Fruit fly (Drosophila melanogaster) whole organism, adult: Measurements from ENCODE around the gene rtv.

Source experiments
- CG11617 ChIP-seq: fragments of 200-800 bp; sonication (Bioruptor generic); optimal IDR thresholded peaks from 2 replicates; lab custom pipeline; 2017; ENCODE audit warnings: mild to moderate bottlenecking, missing biosample characterization, missing genetic modification reagents, missing genetic modification characterization
- CG12768 ChIP-seq: fragments of 200-800 bp; sonication (Bioruptor generic); optimal IDR thresholded peaks from 2 replicates; lab custom pipeline; 2017; ENCODE audit warnings: missing biosample characterization, missing genetic modification characterization, mild to moderate bottlenecking, moderate library complexity, missing genetic modification reagents
- CG14711 ChIP-seq: fragments of 200-800 bp; sonication (Bioruptor generic); optimal IDR thresholded peaks from 2 replicates; lab custom pipeline; 2018; ENCODE audit warnings: missing biosample characterization, mild to moderate bottlenecking, missing genetic modification characterization, moderate library complexity
- CG1620 ChIP-seq: fragments of 200-800 bp; sonication (Bioruptor generic); optimal IDR thresholded peaks from 2 replicates; lab custom pipeline; 2016; ENCODE audit warnings: missing biosample characterization, missing genetic modification characterization
- CG33017 ChIP-seq: fragments of 200-800 bp; sonication (Bioruptor generic); optimal IDR thresholded peaks from 2 replicates; lab custom pipeline; 2018; ENCODE audit warnings: missing biosample characterization, mild to moderate bottlenecking, missing genetic modification characterization, moderate library complexity
- CG5204 ChIP-seq: fragments of 200-800 bp; sonication (Bioruptor generic); optimal IDR thresholded peaks from 2 replicates; lab custom pipeline; 2016; ENCODE audit warnings: missing biosample characterization, missing genetic modification characterization
- CG7045 ChIP-seq: fragments of 200-800 bp; sonication (Bioruptor generic); optimal IDR thresholded peaks from 2 replicates; lab custom pipeline; 2017; ENCODE audit warnings: missing biosample characterization, mild to moderate bottlenecking, missing genetic modification characterization
- CG7101 ChIP-seq: fragments of 200-800 bp; sonication (Bioruptor generic); optimal IDR thresholded peaks from 2 replicates; lab custom pipeline; 2018; ENCODE audit warnings: missing biosample characterization, mild to moderate bottlenecking, missing genetic modification characterization, moderate library complexity
- Clk ChIP-seq: fragments of 200-800 bp; sonication (Bioruptor generic); optimal IDR thresholded peaks from 2 replicates; lab custom pipeline; 2017; ENCODE audit warnings: missing biosample characterization, missing genetic modification characterization
- Crg-1 ChIP-seq: fragments of 200-800 bp; sonication (Bioruptor generic); optimal IDR thresholded peaks from 2 replicates; lab custom pipeline; 2016; ENCODE audit warnings: missing biosample characterization, missing genetic modification characterization
- Hr96 ChIP-seq: fragments of 200-800 bp; sonication (Bioruptor generic); optimal IDR thresholded peaks from 2 replicates; lab custom pipeline; 2016; ENCODE audit warnings: missing biosample characterization, missing genetic modification characterization
- Mnt ChIP-seq: fragments of 200-800 bp; sonication (Bioruptor generic); optimal IDR thresholded peaks from 2 replicates; lab custom pipeline; 2016; ENCODE audit warnings: missing biosample characterization, mild to moderate bottlenecking, missing genetic modification characterization
- bab1 ChIP-seq: fragments of 200-800 bp; sonication (Bioruptor generic); optimal IDR thresholded peaks from 3 replicates; lab custom pipeline; 2019; ENCODE audit warnings: missing biosample characterization, mild to moderate bottlenecking, missing genetic modification characterization, moderate library complexity
- cic ChIP-seq: fragments of 200-800 bp; sonication (Bioruptor generic); optimal IDR thresholded peaks from 2 replicates; lab custom pipeline; 2017; ENCODE audit warnings: missing biosample characterization, mild to moderate bottlenecking, missing genetic modification characterization, moderate library complexity
- cnc ChIP-seq, 2 experiments: fragments of >200 bp; optimal IDR thresholded peaks; 2 replicates each; lab custom pipeline; 2017
- kay ChIP-seq: fragments of 200-800 bp; sonication (Bioruptor generic); peaks from one replicate; lab custom pipeline; 2016; ENCODE audit warnings: missing biosample characterization, missing genetic modification characterization, borderline replicate concordance
- ovo ChIP-seq: fragments of 200-800 bp; sonication (Bioruptor generic); optimal IDR thresholded peaks from 2 replicates; lab custom pipeline; 2016; ENCODE audit warnings: missing biosample characterization, missing genetic modification characterization
- pad ChIP-seq: fragments of 200-800 bp; sonication (Bioruptor generic); optimal IDR thresholded peaks from 3 replicates; lab custom pipeline; 2017; ENCODE audit warnings: missing biosample characterization, missing genetic modification characterization, mild to moderate bottlenecking, moderate library complexity, missing genetic modification reagents
- tj ChIP-seq: fragments of 200-800 bp; sonication (Bioruptor generic); optimal IDR thresholded peaks from 3 replicates; lab custom pipeline; 2017; ENCODE audit warnings: missing biosample characterization, mild to moderate bottlenecking, missing genetic modification characterization, moderate library complexity
- toe ChIP-seq: fragments of 200-800 bp; sonication (Bioruptor generic); optimal IDR thresholded peaks from 2 replicates; lab custom pipeline; 2016; ENCODE audit warnings: missing biosample characterization, missing genetic modification characterization

rtv gene

DNA sequence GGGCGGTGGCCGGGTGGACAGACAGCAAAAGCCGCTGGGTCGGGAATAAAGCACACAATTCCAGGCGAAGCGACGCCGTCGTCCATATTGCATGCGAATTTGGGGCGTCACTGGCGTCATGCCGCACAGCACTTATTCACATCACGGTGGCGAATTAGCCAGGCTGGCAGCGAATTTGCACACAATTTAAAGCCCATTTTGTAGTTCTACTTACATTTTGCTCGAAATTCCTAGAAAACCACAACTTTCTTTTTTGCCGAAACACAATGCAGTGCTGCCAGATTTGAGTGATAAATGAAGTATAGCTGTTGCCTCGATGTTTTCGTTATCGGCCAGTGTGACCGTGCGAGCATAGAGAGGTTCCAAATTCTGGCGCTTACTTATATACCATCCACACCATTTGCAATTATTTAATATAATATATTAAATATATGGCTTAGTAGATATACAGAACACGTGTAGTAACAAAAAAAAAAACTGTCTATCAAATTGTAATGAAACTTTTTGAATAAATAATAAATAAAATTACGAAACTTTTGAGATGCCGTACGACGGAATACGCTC, 5.4 kb downstream of the rtv start, which contains the start of gene Ran:
TSS of gene Ran (minus strand) at position 445 of the 564 bp plus-strand sequence.
- peak; percentile 53 for TF ChIP-seq bab1
- TF ChIP-seq Crg-1 = no peak

DNA sequence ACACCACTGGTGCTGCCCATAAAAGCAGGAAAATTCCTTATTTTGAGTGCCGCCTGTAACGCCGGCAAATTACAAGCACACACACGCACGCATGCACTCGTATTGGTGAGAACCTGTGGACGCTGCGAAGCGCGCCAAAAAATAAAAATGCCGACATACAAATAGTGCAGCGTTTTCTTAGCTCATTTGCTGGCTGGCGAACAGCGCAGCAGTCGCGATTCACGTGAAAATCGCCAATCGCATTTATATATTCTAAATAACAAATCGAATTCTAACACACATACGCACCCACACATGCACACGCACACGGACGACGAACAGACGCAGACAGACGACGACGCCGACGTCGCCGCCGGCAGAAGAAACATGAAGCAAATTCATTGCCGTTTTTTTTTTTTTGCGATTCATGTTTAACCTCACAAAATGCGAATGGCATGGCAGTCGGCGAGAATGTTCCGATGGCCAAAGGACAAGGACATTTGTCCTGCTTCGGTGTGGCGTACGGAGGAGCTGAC, 6.2 kb downstream of the rtv start:
- TF ChIP-seq cic (GFP tag; lab: Kevin White, UChicago) = peak; percentile 9
- peak; percentile 81 for TF ChIP-seq Mnt (GFP tag; lab: Kevin White, UChicago)
- no peak for TF ChIP-seq CG11617 (GFP tag; lab: Kevin White, UChicago)
- peak; percentile 61 for TF ChIP-seq tj (GFP tag; lab: Kevin White, UChicago)

DNA sequence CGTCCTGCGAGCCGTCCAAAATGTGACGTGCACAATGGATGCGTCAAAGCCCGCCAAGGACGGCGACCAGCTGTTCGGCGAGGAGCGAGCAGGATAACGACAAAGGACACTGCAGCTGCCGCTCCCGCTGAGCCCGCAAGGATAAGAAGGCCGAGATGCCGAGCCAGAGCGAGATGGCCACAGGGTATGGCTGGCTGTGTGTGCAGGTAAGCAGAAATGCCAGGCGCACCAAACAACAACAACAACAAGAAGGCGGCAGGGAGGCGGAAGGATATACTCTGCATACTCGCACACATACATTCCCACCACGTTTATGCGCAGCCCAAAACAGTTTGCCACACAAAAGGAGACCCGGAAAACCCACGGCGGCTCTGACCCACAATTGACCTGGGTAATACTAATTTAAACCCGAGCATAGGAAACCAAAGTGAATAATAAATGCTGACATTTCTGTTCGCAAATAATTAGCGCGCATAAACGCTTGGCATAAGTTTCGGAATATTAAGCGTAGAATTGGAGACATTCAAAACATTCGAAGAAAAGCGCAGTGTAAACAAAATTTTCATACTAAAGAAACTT, 7.1 kb downstream of the rtv start:
- no peak for TF ChIP-seq Crg-1
- TF ChIP-seq ovo (GFP tag; lab: Kevin White, UChicago) = no peak
- TF ChIP-seq kay (GFP tag; lab: Kevin White, UChicago) = no peak
- TF ChIP-seq CG11617 (GFP tag; lab: Kevin White, UChicago) = peak; percentile 19
- TF ChIP-seq CG33017 (tag; lab: Kevin White, UChicago) = peak; percentile 63
- TF ChIP-seq Hr96 = no peak
- TF ChIP-seq CG7101 (tag; lab: Kevin White, UChicago) = peak; percentile 62
- TF ChIP-seq pad (GFP tag; lab: Kevin White, UChicago) = peak; percentile 5
- TF ChIP-seq CG5204 (GFP tag; lab: Kevin White, UChicago) = peak; percentile 24
- no peak for TF ChIP-seq cic (GFP tag; lab: Kevin White, UChicago)
- peak; percentile 38 for TF ChIP-seq bab1
- TF ChIP-seq cnc (optimal IDR thresholded peaks at IDR 0.05; lab: Kevin White, UChicago) = no peak
- TF ChIP-seq CG12768 (GFP tag; lab: Kevin White, UChicago) = peak; percentile 53
- peak; percentile 57 for TF ChIP-seq CG7045 (GFP tag; lab: Kevin White, UChicago)
- no peak for TF ChIP-seq Mnt (GFP tag; lab: Kevin White, UChicago)
- no peak for TF ChIP-seq toe (GFP tag; lab: Kevin White, UChicago)
- no peak for TF ChIP-seq Clk (GFP tag; lab: Kevin White, UChicago)
- peak; percentile 70 for TF ChIP-seq tj (GFP tag; lab: Kevin White, UChicago)
- no peak for TF ChIP-seq CG1620 (GFP tag; lab: Kevin White, UChicago)
- TF ChIP-seq CG14711 (tag; lab: Kevin White, UChicago) = peak; percentile 59

DNA sequence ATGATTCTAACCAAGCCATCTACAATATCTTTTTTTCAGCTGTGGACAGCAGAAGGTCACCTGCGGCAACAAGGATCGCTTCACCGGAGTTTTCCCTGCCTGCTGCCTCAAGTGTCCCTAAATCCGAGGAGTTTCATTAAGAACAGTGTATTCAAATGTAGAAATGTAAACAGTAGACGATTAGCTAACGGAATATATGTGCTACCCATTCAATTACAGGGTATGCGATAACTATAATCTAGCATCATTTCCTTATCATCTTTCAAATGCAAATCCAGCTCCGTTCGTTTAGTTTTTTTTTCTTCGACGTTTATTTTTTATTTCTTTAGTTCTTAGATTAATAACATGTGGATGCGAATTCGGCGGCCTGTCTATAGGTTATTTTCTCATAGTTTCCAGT, 9.2 kb downstream of the rtv start:
- no peak for TF ChIP-seq cic (GFP tag; lab: Kevin White, UChicago)
- TF ChIP-seq ovo (GFP tag; lab: Kevin White, UChicago) = no peak
- TF ChIP-seq CG1620 (GFP tag; lab: Kevin White, UChicago) = no peak
- no peak for TF ChIP-seq Clk (GFP tag; lab: Kevin White, UChicago)
- TF ChIP-seq Crg-1 = no peak
- TF ChIP-seq CG12768 (GFP tag; lab: Kevin White, UChicago) = no peak
- no peak for TF ChIP-seq tj (GFP tag; lab: Kevin White, UChicago)
- no peak for TF ChIP-seq CG7101 (tag; lab: Kevin White, UChicago)
- no peak for TF ChIP-seq CG33017 (tag; lab: Kevin White, UChicago)
- TF ChIP-seq CG5204 (GFP tag; lab: Kevin White, UChicago) = no peak

DNA sequence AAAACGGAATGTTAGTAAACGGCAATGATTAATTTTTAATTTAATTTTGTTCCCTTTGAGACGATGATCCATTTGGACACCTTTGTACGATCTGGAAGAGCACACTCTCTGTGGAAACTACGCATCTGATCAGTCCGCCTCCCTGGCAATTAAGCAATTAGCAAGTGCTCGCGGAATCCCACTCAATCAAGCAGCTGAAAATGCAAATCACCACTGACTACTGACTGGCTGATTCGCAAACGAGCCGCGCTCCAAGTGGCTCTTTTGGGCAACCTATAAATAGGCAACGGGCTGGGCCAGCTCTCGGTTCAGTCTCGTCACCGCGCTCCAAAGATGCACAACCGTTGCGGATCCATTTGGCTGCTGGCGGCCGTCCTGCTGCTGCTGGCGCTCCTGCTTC, 10.0 kb downstream of the rtv start, which contains the start of gene CG15201:
TSS of gene CG15201 (plus strand) at position 301 of the 400 bp plus-strand sequence.
- no peak for TF ChIP-seq pad (GFP tag; lab: Kevin White, UChicago)
- no peak for TF ChIP-seq Hr96
- no peak for TF ChIP-seq Crg-1
- no peak for TF ChIP-seq toe (GFP tag; lab: Kevin White, UChicago)
- no peak for TF ChIP-seq CG5204 (GFP tag; lab: Kevin White, UChicago)
- TF ChIP-seq CG1620 (GFP tag; lab: Kevin White, UChicago) = no peak
- TF ChIP-seq CG7045 (GFP tag; lab: Kevin White, UChicago) = no peak
- no peak for TF ChIP-seq CG7101 (tag; lab: Kevin White, UChicago)
- TF ChIP-seq Clk (GFP tag; lab: Kevin White, UChicago) = no peak
- no peak for TF ChIP-seq CG12768 (GFP tag; lab: Kevin White, UChicago)
- no peak for TF ChIP-seq CG14711 (tag; lab: Kevin White, UChicago)
- no peak for TF ChIP-seq CG33017 (tag; lab: Kevin White, UChicago)
- TF ChIP-seq tj (GFP tag; lab: Kevin White, UChicago) = no peak
- no peak for TF ChIP-seq cic (GFP tag; lab: Kevin White, UChicago)
- no peak for TF ChIP-seq cnc (optimal IDR thresholded peaks at IDR 0.05; lab: Kevin White, UChicago)
- no peak for TF ChIP-seq Mnt (GFP tag; lab: Kevin White, UChicago)

DNA sequence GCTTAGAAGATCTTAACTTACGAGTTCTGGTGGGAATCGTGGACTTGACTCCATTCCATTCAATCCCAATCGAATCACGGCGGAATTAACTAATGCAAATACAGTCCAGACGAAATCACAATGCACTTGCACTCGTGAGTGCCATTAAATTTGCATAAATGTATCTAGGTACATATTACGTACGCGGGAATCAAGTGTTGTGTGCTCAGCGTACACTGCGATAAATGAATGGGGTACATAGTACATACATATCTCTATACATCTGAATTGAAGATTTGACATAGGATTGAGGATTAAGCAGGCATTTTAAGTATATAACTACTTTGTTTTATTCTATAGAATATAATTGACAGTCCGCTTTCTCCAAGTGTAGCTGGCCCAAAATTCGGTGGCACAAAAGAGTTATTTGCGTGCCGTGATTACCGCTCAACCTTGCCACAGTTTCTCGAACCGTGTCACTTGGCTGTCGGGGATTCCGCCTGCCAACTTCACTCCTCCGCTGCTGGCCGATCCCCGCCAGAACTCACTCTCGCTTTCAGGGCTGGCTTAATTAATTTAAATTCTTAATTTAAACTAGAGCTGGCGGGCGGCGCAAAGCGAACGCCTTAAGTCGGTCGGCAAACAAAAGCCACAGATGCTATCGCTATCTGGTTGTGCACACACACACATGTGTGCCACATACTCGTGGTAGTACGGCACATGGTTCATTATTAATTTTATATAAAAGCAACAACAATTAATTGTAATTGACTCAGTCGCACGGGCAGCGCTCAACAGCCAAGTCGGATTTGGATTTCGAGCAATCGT, 11.8 kb downstream of the rtv start, which contains the start of the genes CG15199 and CG15202:
TSS of gene CG15199 (minus strand) at position 51 of the 807 bp plus-strand sequence.
TSS of gene CG15202 (plus strand) at position 757 of the 807 bp plus-strand sequence.
- no peak for TF ChIP-seq Crg-1
- no peak for TF ChIP-seq ovo (GFP tag; lab: Kevin White, UChicago)
- TF ChIP-seq cnc (optimal IDR thresholded peaks at IDR 0.05; lab: Kevin White, UChicago) = no peak
- TF ChIP-seq Mnt (GFP tag; lab: Kevin White, UChicago) = peak; percentile 11
- no peak for TF ChIP-seq pad (GFP tag; lab: Kevin White, UChicago)
- no peak for TF ChIP-seq cic (GFP tag; lab: Kevin White, UChicago)
- TF ChIP-seq toe (GFP tag; lab: Kevin White, UChicago) = no peak
- no peak for TF ChIP-seq CG12768 (GFP tag; lab: Kevin White, UChicago)
- no peak for TF ChIP-seq CG11617 (GFP tag; lab: Kevin White, UChicago)
- no peak for TF ChIP-seq CG1620 (GFP tag; lab: Kevin White, UChicago)
- TF ChIP-seq CG5204 (GFP tag; lab: Kevin White, UChicago) = peak; percentile 19
- TF ChIP-seq CG7045 (GFP tag; lab: Kevin White, UChicago) = no peak
- peak; percentile 44 for TF ChIP-seq Hr96
